Worm (Caenorhabditis elegans): ENCODE measurements around the gene dre-1.

ce11 chrV:6544999-6545398, 1.3 kb downstream of the dre-1 start:
- no peak for TF ChIP-seq ama-1 (optimal IDR thresholded peaks at IDR 0.05)
- no peak for TF ChIP-seq elt-1 (tag; optimal IDR thresholded peaks at IDR 0.05)
- TF ChIP-seq unc-62 (GFP tag; optimal IDR thresholded peaks at IDR 0.05): no peak
